Fruit fly (Drosophila melanogaster): ENCODE data around the gene CG43392.

DNA sequence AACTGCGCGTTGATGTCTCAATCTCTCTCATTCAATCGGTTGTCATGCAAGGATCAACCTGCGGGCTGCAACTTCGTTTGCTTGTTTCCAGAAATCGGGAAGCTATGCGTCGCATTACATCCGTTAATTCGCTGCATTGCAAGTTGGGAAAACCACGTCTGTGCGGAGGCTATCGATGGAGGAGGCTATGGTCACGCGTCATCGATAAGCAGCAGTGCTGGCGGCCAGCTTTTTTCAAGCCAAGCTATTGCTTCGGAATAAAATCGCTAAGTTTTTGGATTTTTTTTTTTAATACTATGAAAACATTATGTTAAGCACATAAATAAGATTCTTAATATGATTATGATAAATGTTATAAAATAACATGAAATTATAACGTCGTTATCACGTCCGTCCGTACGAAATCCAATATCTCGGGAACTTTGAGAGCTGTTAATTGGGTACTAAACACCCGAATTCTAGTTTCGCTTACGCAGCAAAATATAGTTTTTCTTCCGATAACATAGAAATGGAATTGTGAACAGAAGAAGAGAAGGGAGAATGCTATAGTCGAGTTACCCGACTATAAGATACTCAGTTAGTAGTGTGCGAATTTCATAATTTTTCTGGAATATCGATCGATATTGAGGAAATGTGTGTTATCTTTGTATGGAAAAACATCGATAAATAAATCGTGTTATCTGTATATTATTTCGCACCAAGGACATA lies 42.3 kb upstream of the CG43392 start, which contains the start of gene CG7139:
- TF ChIP-seq CTCF (optimal IDR thresholded peaks at IDR 0.05) (no peak), CG8478 (optimal IDR thresholded peaks at IDR 0.05) (no peak)
